Worm (Caenorhabditis elegans) whole organism, L4 larva: ENCODE data around the gene pafo-1.

Experiments
- R02D3.7 ChIP-seq: fragments of 150-350 bp; sonication (generic microtip); optimal IDR thresholded peaks from 3 replicates; lab custom pipeline; 2014; ENCODE audit warnings: missing biosample characterization, missing genetic modification characterization
- ZK546.5 ChIP-seq, 2 experiments: sonication (generic microtip); optimal IDR thresholded peaks; 2 replicates each; lab custom pipeline; 2017; ENCODE audit warnings: missing biosample characterization in 2 of 2, missing genetic modification characterization in 2 of 2
- arid-1 ChIP-seq: fragments of 200-800 bp; sonication (Bioruptor generic); conservative IDR thresholded peaks from 2 replicates; pipeline ENCODE4 v1.3.6; 2022; ENCODE audit warnings: missing genetic modification reagents, missing genetic modification characterization, missing compliant biosample characterization
- ceh-32 ChIP-seq: sonication (generic microtip); optimal IDR thresholded peaks from 2 replicates; lab custom pipeline; 2016; ENCODE audit warnings: mild to moderate bottlenecking, missing genetic modification characterization, missing compliant biosample characterization; ENCODE audit not compliant: poor library complexity
- daf-16 ChIP-seq, 3 experiments: sonication (generic microtip); optimal IDR thresholded peaks; 2 replicates each; lab custom pipeline; 2016 to 2017; ENCODE audit warnings: missing genetic modification characterization in 3 of 3, missing genetic modification reagents in 3 of 3, mild to moderate bottlenecking in 2 of 3, missing compliant biosample characterization in 2 of 3, missing biosample characterization in 1 of 3, moderate library complexity in 1 of 3
- daf-19 ChIP-seq: fragments of 200-800 bp; sonication (Bioruptor generic); conservative IDR thresholded peaks from 2 replicates; pipeline ENCODE4 v1.3.6; 2022; ENCODE audit warnings: missing genetic modification characterization, missing compliant biosample characterization
- dmd-6 ChIP-seq: fragments of 200-800 bp; sonication (Bioruptor generic); IDR thresholded peaks from 2 replicates; pipeline ENCODE4 v1.3.6; 2022; ENCODE audit warnings: missing genetic modification reagents, missing genetic modification characterization, missing compliant biosample characterization
- dmd-9 ChIP-seq: fragments of 200-800 bp; sonication (Bioruptor generic); IDR thresholded peaks from 2 replicates; pipeline ENCODE4 v1.3.6; 2022; ENCODE audit warnings: missing genetic modification reagents, missing genetic modification characterization, missing compliant biosample characterization
- duxl-1 ChIP-seq: sonication (generic microtip); optimal IDR thresholded peaks from 2 replicates; lab custom pipeline; 2016; ENCODE audit warnings: mild to moderate bottlenecking, missing genetic modification characterization, moderate library complexity, missing compliant biosample characterization; ENCODE audit not compliant: poor library complexity
- dve-1 ChIP-seq: sonication (generic microtip); optimal IDR thresholded peaks from 2 replicates; lab custom pipeline; 2017; ENCODE audit warnings: antibody characterized with exemption, mild to moderate bottlenecking, missing genetic modification characterization, missing compliant biosample characterization; ENCODE audit not compliant: insufficient read depth
- fkh-10 ChIP-seq: fragments of 150-350 bp; optimal IDR thresholded peaks from 2 replicates; lab custom pipeline; 2014; ENCODE audit warnings: missing biosample characterization, missing genetic modification reagents, missing genetic modification characterization
- hlh-11 ChIP-seq: fragments of 200-800 bp; sonication (Bioruptor generic); optimal IDR thresholded peaks from 2 replicates; lab custom pipeline; 2018; ENCODE audit warnings: mild to moderate bottlenecking, missing genetic modification characterization, missing compliant biosample characterization
- hmg-1.1 ChIP-seq: fragments of 200-800 bp; sonication (Bioruptor generic); IDR thresholded peaks from 2 replicates; pipeline ENCODE4 v1.3.6; 2022; ENCODE audit warnings: missing genetic modification reagents, missing genetic modification characterization, missing compliant biosample characterization
- lin-38 ChIP-seq: fragments of 200-800 bp; sonication (Bioruptor generic); IDR thresholded peaks from 2 replicates; pipeline ENCODE4 v1.3.6; 2022; ENCODE audit warnings: missing genetic modification reagents, missing genetic modification characterization, missing compliant biosample characterization
- mep-1 ChIP-seq: fragments of 150-350 bp; sonication (generic microtip); optimal IDR thresholded peaks from 3 replicates; lab custom pipeline; 2014; ENCODE audit warnings: missing biosample characterization, missing genetic modification characterization
- mxl-3 ChIP-seq: fragments of 200-800 bp; sonication (Bioruptor generic); optimal IDR thresholded peaks from 2 replicates; lab custom pipeline; 2018; ENCODE audit warnings: mild to moderate bottlenecking, missing genetic modification characterization, missing compliant biosample characterization
- nhr-11 ChIP-seq: fragments of 150-350 bp; optimal IDR thresholded peaks from 2 replicates; lab custom pipeline; 2014; ENCODE audit warnings: missing biosample characterization, missing genetic modification characterization
- nhr-25 ChIP-seq: sonication (generic microtip); optimal IDR thresholded peaks from 2 replicates; lab custom pipeline; 2017; ENCODE audit warnings: missing genetic modification characterization, mild to moderate bottlenecking, missing compliant biosample characterization, antibody characterized with exemption, moderate library complexity, borderline replicate concordance; ENCODE audit not compliant: insufficient read depth
- nhr-28 ChIP-seq: fragments of 150-350 bp; optimal IDR thresholded peaks from 2 replicates; lab custom pipeline; 2014; ENCODE audit warnings: missing biosample characterization, missing genetic modification characterization
- nhr-77 ChIP-seq: fragments of 150-350 bp; optimal IDR thresholded peaks from 2 replicates; lab custom pipeline; 2014; ENCODE audit warnings: missing biosample characterization, missing genetic modification characterization
- pqm-1 ChIP-seq: sonication (generic microtip); optimal IDR thresholded peaks from 2 replicates; lab custom pipeline; 2017; ENCODE audit warnings: missing biosample characterization, missing genetic modification characterization
- saeg-2 ChIP-seq: fragments of 200-800 bp; sonication (Bioruptor generic); IDR thresholded peaks from 2 replicates; pipeline ENCODE4 v1.3.6; 2022; ENCODE audit warnings: missing genetic modification reagents, missing genetic modification characterization, missing compliant biosample characterization
- skn-1 ChIP-seq: fragments of 150-350 bp; optimal IDR thresholded peaks from 2 replicates; lab custom pipeline; 2014; ENCODE audit warnings: missing biosample characterization, missing genetic modification characterization
- tag-97 ChIP-seq: fragments of 200-800 bp; sonication (Bioruptor generic); IDR thresholded peaks from 2 replicates; pipeline ENCODE4 v1.3.6; 2022; ENCODE audit warnings: missing genetic modification characterization, missing compliant biosample characterization
- unc-39 ChIP-seq: sonication (generic microtip); optimal IDR thresholded peaks from 2 replicates; lab custom pipeline; 2017; ENCODE audit warnings: missing biosample characterization, missing genetic modification characterization
- unc-62 ChIP-seq, 3 experiments: fragments of 150-350 bp in 1 of 3; sonication (generic microtip); optimal IDR thresholded peaks in 2 of 3; peaks in 1 of 3; 1 replicate in 1 of 3; 2 replicates in 2 of 3; lab custom pipeline; 2014 to 2017; ENCODE audit warnings: missing biosample characterization in 3 of 3, missing genetic modification characterization in 3 of 3, missing genetic modification reagents in 3 of 3, missing genotype in 1 of 3
- zfp-2 ChIP-seq: sonication (generic microtip); optimal IDR thresholded peaks from 2 replicates; lab custom pipeline; 2016; ENCODE audit warnings: mild to moderate bottlenecking, missing genetic modification characterization, missing compliant biosample characterization

pafo-1 gene

ce11 chrV:11504853-11505397 is 16.6 kb upstream of the pafo-1 start, which contains the start of the genes C55A6.1 and C55A6.10 (continued):
- TF ChIP-seq R02D3.7 (tag; lab: Kevin White, UChicago) (peak; percentile 5), saeg-2 (GFP tag; lab: Robert Waterston, UW) (peak; percentile 60; the same call in 1 of the 2 replicates), lin-38 (GFP tag; lab: Robert Waterston, UW) (peak; percentile 87)

ce11 chrV:11506347-11506746 is 15.2 kb upstream of the pafo-1 start:
- TF ChIP-seq daf-19 (GFP tag; lab: Robert Waterston, UW) (no peak), ceh-32 (tag; lab: Kevin White, UChicago) (no peak), hmg-1.1 (GFP tag; lab: Robert Waterston, UW) (no peak), mep-1 (tag; lab: Kevin White, UChicago) (no peak), skn-1 (no peak), dve-1 (tag; lab: Kevin White, UChicago) (no peak), daf-16 (GFP tag; optimal IDR thresholded peaks at IDR 0.05; lab: Kevin White, UChicago) (peak in 1 of 2 experiments; percentile 97), daf-16 (tag; optimal IDR thresholded peaks at IDR 0.05; lab: Kevin White, UChicago) (no peak), dmd-9 (no peak), hlh-11 (tag; lab: Kevin White, UChicago) (peak; percentile 51), tag-97 (GFP tag; lab: Robert Waterston, UW) (no peak), duxl-1 (tag; lab: Kevin White, UChicago) (no peak), lin-38 (GFP tag; lab: Robert Waterston, UW) (no peak), nhr-11 (tag; lab: Kevin White, UChicago) (peak; percentile 24), dmd-6 (no peak), fkh-10 (GFP tag; lab: Kevin White, UChicago) (no peak)

- TF ChIP-seq nhr-25, result peak; percentile 8
- no peak for TF ChIP-seq nhr-77 (tag; lab: Kevin White, UChicago)
- no peak for TF ChIP-seq mxl-3 (GFP tag; lab: Kevin White, UChicago)
- TF ChIP-seq nhr-28 (tag; lab: Kevin White, UChicago), result peak; percentile 36
Observed at ce11 chrV:11508773-11509172, 12.7 kb upstream of the pafo-1 start, which contains the start of gene ttll-5. ttll-5 (plus strand) TSS chrV:11509060.

ce11 chrV:11513432-11513831 is 8.1 kb upstream of the pafo-1 start, which contains the start of gene C55A6.3:
C55A6.3 (minus strand) TSS chrV:11513532.
- no peak for TF ChIP-seq arid-1 (GFP tag; lab: Robert Waterston, UW)
- no peak for TF ChIP-seq ZK546.5 (tag; optimal IDR thresholded peaks at IDR 0.05; lab: Kevin White, UChicago)
- TF ChIP-seq hlh-11 (tag; lab: Kevin White, UChicago), result no peak
- peak in 1 of 2 experiments; percentile 34 for TF ChIP-seq unc-62 (GFP tag; optimal IDR thresholded peaks at IDR 0.05 in 1 of 2; lab: Kevin White, UChicago)
- TF ChIP-seq unc-62 (tag; optimal IDR thresholded peaks at IDR 0.05; lab: Kevin White, UChicago), result no peak
- TF ChIP-seq daf-16 (GFP tag; optimal IDR thresholded peaks at IDR 0.05; lab: Kevin White, UChicago), result no peak
- peak; percentile 9 for TF ChIP-seq daf-16 (tag; optimal IDR thresholded peaks at IDR 0.05; lab: Kevin White, UChicago)
- TF ChIP-seq, all 104 proteins: peak for 2

- peak; percentile 4 for TF ChIP-seq pqm-1 (tag; lab: Kevin White, UChicago)
- TF ChIP-seq unc-39 (tag; lab: Kevin White, UChicago), result no peak
- TF ChIP-seq zfp-2, result no peak
- no peak for TF ChIP-seq daf-16 (GFP tag; optimal IDR thresholded peaks at IDR 0.05; lab: Kevin White, UChicago)
- peak; percentile 15 for TF ChIP-seq daf-16 (tag; optimal IDR thresholded peaks at IDR 0.05; lab: Kevin White, UChicago)
- peak; percentile 81 for TF ChIP-seq nhr-28 (tag; lab: Kevin White, UChicago)
Observed at ce11 chrV:11514677-11515076, 6.8 kb upstream of the pafo-1 start, which contains the start of gene C55A6.6. C55A6.6 (minus strand) TSS chrV:11514737.

- peak in 1 of 2 experiments; percentile 98 for TF ChIP-seq unc-62 (GFP tag; optimal IDR thresholded peaks at IDR 0.05 in 1 of 2; lab: Kevin White, UChicago)
- TF ChIP-seq unc-62 (tag; optimal IDR thresholded peaks at IDR 0.05; lab: Kevin White, UChicago), result no peak
- TF ChIP-seq nhr-77 (tag; lab: Kevin White, UChicago), result no peak
Observed at ce11 chrV:11515145-11515544, 6.4 kb upstream of the pafo-1 start.
